Worm (Caenorhabditis elegans): ENCODE results near the gene Y49A3A.4.

DNA sequence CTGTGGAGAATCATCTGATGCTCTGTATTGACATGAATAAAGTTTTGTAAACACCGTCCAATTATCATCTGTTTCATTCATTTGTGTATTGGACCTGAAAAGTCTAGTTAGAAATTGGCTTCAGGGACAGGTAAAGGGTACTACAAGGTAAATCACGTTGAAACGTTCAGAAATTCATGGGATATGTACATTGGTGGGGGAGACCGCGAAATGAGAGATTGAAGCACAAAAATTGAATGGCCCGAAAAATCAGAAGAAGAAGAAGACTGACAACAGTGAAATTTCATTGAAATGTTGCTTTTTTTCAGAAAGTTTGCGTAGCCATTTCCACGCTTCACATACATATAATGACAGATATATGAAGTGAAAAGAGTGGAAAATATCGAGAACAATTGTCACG, 20.3 kb upstream of the Y49A3A.4 start, which contains the start of gene npr-43:
- TF ChIP-seq nhr-76 (tag; optimal IDR thresholded peaks at IDR 0.05) (no peak), elt-3 (tag; optimal IDR thresholded peaks at IDR 0.05) (no peak), nhr-11 (tag; optimal IDR thresholded peaks at IDR 0.05) (no peak), fos-1 (tag; optimal IDR thresholded peaks at IDR 0.05) (no peak)

Data from whole organism, L1 larva.